Worm (Caenorhabditis elegans): ENCODE data around the gene ivd-1.
"Not testable (repeated sequence)": the region's sequence is repeated elsewhere in the genome, so short reads cannot be mapped to it uniquely, and the experiment has no call there.

DNA sequence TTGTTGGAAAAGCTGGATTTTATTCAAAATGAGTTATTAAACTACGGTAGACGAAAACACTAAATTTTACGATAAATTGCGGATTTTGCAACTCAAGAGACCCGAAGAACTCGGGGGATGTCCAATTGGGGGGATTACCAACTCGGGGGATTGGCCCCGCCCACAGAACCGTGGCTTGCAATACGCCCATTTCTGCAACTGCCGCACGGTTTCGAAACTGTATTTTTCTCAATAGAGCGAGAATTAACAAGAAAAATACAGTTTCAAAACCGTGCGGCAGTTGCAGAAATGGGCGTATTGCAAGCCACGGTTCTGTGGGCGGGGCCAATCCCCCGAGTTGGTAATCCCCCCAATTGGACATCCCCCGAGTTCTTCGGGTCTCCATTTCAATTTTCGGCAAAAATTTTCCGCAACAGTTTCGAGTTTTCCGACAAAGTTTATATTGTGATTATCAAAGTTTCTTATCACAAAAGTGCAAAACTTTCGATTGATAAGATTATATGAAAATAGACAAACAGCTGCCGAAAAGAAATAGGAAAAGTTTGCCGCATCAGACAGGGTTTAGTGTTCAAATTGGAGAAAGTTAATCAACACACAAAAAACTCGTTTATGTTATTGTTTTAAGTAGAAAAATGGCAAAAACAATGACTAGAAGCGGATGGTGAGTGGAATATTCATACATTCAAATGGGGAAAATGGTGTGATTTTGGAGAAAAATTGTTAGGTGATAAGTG, 1.3 kb upstream of the ivd-1 start:
- not testable (repeated sequence) for TF ChIP-seq snpc-4 (tag; optimal IDR thresholded peaks at IDR 0.05); unc-39 (tag; optimal IDR thresholded peaks at IDR 0.05); nhr-76 (tag; optimal IDR thresholded peaks at IDR 0.05); M03D4.4 (tag; optimal IDR thresholded peaks at IDR 0.05); lin-13 (tag; optimal IDR thresholded peaks at IDR 0.05); hlh-1 (tag; optimal IDR thresholded peaks at IDR 0.05); nhr-28 (tag; optimal IDR thresholded peaks at IDR 0.05); nhr-12 (tag; optimal IDR thresholded peaks at IDR 0.05); elt-3 (tag; optimal IDR thresholded peaks at IDR 0.05); flh-1 (GFP tag; optimal IDR thresholded peaks at IDR 0.05); nhr-237 (tag; optimal IDR thresholded peaks at IDR 0.05)

Data from whole organism, mixed stage, embryonic.